Worm (Caenorhabditis elegans) whole organism, late embryonic: ENCODE measurements around the gene kcnl-1.

Experiments used
- F13H6.1 ChIP-seq: sonication (generic microtip); optimal IDR thresholded peaks from 2 replicates; lab custom pipeline; 2016; ENCODE audit warnings: missing genetic modification characterization, missing compliant biosample characterization
- ama-1 ChIP-seq: fragments of 150-350 bp; optimal IDR thresholded peaks from 2 replicates; lab custom pipeline; 2014
- ceh-2 ChIP-seq: sonication (generic microtip); optimal IDR thresholded peaks from 2 replicates; lab custom pipeline; 2016; ENCODE audit warnings: missing genotype, missing genetic modification characterization, missing compliant biosample characterization
- dmd-4 ChIP-seq: sonication (generic microtip); optimal IDR thresholded peaks from 2 replicates; lab custom pipeline; 2016; ENCODE audit warnings: borderline replicate concordance, missing genetic modification characterization, missing compliant biosample characterization
- mec-3 ChIP-seq: sonication (generic microtip); optimal IDR thresholded peaks from 2 replicates; lab custom pipeline; 2016; ENCODE audit warnings: borderline replicate concordance, missing genetic modification characterization, missing compliant biosample characterization
- nhr-11 ChIP-seq: fragments of 150-350 bp; optimal IDR thresholded peaks from 2 replicates; lab custom pipeline; 2014; ENCODE audit warnings: missing biosample characterization, missing genetic modification characterization
- pag-3 ChIP-seq: sonication (generic microtip); optimal IDR thresholded peaks from 2 replicates; lab custom pipeline; 2016; ENCODE audit warnings: missing compliant biosample characterization, missing genetic modification characterization, borderline replicate concordance
- pqm-1 ChIP-seq: sonication (generic microtip); optimal IDR thresholded peaks from 2 replicates; lab custom pipeline; 2016; ENCODE audit warnings: missing genetic modification characterization, missing compliant biosample characterization

DNA sequence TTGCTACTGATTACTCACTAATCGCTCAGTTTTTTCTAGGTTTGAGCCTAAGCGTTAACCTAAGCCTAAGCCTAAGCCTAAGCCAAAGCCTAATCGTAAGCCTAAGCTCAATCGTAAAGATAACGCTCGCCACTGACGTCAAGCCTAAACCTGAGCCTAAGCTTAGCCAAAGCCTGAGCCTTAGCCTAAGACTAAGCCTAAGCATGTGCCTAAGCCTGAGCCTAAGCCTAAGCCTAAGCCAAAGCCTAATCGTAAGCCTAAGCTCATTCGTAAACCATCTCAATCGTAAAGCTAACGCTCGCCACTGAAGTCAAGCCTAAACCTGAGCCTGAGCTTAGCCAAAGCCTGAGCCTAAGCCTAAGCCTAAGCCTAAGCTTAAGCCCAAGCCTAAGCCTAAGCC lies 21.7 kb upstream of the kcnl-1 start:
- no peak for TF ChIP-seq pqm-1 (tag; lab: Kevin White, UChicago)
- TF ChIP-seq ama-1: no peak
- TF ChIP-seq nhr-11 (tag; lab: Kevin White, UChicago): no peak
- no peak for TF ChIP-seq F13H6.1 (tag; lab: Kevin White, UChicago)
- TF ChIP-seq mec-3 (tag; lab: Kevin White, UChicago): no peak
- TF ChIP-seq dmd-4 (tag; lab: Kevin White, UChicago): no peak
- no peak for TF ChIP-seq ceh-2 (tag; lab: Kevin White, UChicago)
- TF ChIP-seq pag-3: no peak
